Worm (Caenorhabditis elegans): ENCODE measurements around the gene R06B9.5.
A peak's percentile ranks its signal among the peaks of the same experiment; 100 is the strongest.

The R06B9.5 gene

ce11 chrII:13736089-13736488 lies at the start of gene R06B9.5:
Gene R06B9.5 (plus strand): TSS chrII:13736320.
- TF ChIP-seq mdl-1 (tag; optimal IDR thresholded peaks at IDR 0.05) (no peak), dpl-1 (GFP tag; optimal IDR thresholded peaks at IDR 0.05) (no peak), tlp-1 (tag; optimal IDR thresholded peaks at IDR 0.05) (no peak), nhr-85 (tag) (peak; percentile 59), efl-1 (optimal IDR thresholded peaks at IDR 0.05) (no peak), efl-1 (GFP tag; optimal IDR thresholded peaks at IDR 0.05 in 1 of 2) (peak in 1 of 2 experiments; percentile 55), zip-4 (GFP tag; optimal IDR thresholded peaks at IDR 0.05) (no peak), mab-9 (GFP tag; IDR thresholded peaks at IDR 0.05) (no peak), fkh-4 (tag; optimal IDR thresholded peaks at IDR 0.05; ENCODE audit: borderline replicate concordance) (no peak)

ce11 chrII:13694712-13695111 lies 41.4 kb upstream of the R06B9.5 start, which contains the start of gene rpoa-1:
Gene rpoa-1 (minus strand): TSS chrII:13694795.
- TF ChIP-seq nhr-19 (GFP tag; conservative IDR thresholded peaks at IDR 0.05) (peak; percentile 30; the same call in 1 of the 2 replicates), unc-30 (tag; optimal IDR thresholded peaks at IDR 0.05) (no peak), fkh-8 (tag; optimal IDR thresholded peaks at IDR 0.05) (no peak), isw-1 (GFP tag; IDR thresholded peaks at IDR 0.05) (no peak; the same call in 1 of the 2 replicates), ztf-11 (tag; optimal IDR thresholded peaks at IDR 0.05) (no peak), elt-3 (tag; optimal IDR thresholded peaks at IDR 0.05) (no peak), C04F5.9 (tag; optimal IDR thresholded peaks at IDR 0.05) (no peak), sptf-1 (tag; optimal IDR thresholded peaks at IDR 0.05) (no peak), snpc-4 (tag; optimal IDR thresholded peaks at IDR 0.05) (peak; percentile 53), nhr-71 (tag; optimal IDR thresholded peaks at IDR 0.05) (peak; percentile 45), swsn-7 (tag; optimal IDR thresholded peaks at IDR 0.05) (no peak), hlh-4 (tag; optimal IDR thresholded peaks at IDR 0.05) (no peak), lin-15B (tag; optimal IDR thresholded peaks at IDR 0.05) (no peak), ceh-82 (tag; optimal IDR thresholded peaks at IDR 0.05) (peak in 1 of 3 experiments; percentile 6), pax-3 (tag; optimal IDR thresholded peaks at IDR 0.05) (no peak), lin-39 (tag; optimal IDR thresholded peaks at IDR 0.05) (peak; percentile 19), snu-23 (GFP tag; optimal IDR thresholded peaks at IDR 0.05) (peak; percentile 35), efl-1 (optimal IDR thresholded peaks at IDR 0.05) (peak; percentile 53 to 63), efl-1 (GFP tag; optimal IDR thresholded peaks at IDR 0.05 in 1 of 2) (peak; percentile 61 to 94), lsy-2 (tag; optimal IDR thresholded peaks at IDR 0.05) (peak; percentile 63 to 69), nhr-20 (tag; optimal IDR thresholded peaks at IDR 0.05) (peak; percentile 26), lin-35 (GFP tag; optimal IDR thresholded peaks at IDR 0.05) (peak; percentile 35 to 53), unc-62 (GFP tag; optimal IDR thresholded peaks at IDR 0.05) (no peak), mep-1 (tag; optimal IDR thresholded peaks at IDR 0.05) (peak; percentile 73), tbx-2 (tag; optimal IDR thresholded peaks at IDR 0.05) (peak; percentile 16), nhr-47 (tag; optimal IDR thresholded peaks at IDR 0.05) (peak; percentile 49), xbp-1 (tag; optimal IDR thresholded peaks at IDR 0.05) (peak; percentile 1), dpl-1 (GFP tag; optimal IDR thresholded peaks at IDR 0.05) (peak; percentile 16 to 67 (median 48)), mdl-1 (tag; optimal IDR thresholded peaks at IDR 0.05) (no peak), F16B12.6 (tag; optimal IDR thresholded peaks at IDR 0.05) (peak; percentile 92)

ce11 chrII:13695343-13696332 lies 40.5 kb upstream of the R06B9.5 start, which contains the start of gene kqt-3:
Gene kqt-3 (plus strand): TSS chrII:13696282.
- TF ChIP-seq nhr-28 (tag; optimal IDR thresholded peaks at IDR 0.05) (no peak), ceh-8 (GFP tag; optimal IDR thresholded peaks at IDR 0.05) (no peak), dpl-1 (GFP tag; optimal IDR thresholded peaks at IDR 0.05) (no peak), tbx-2 (tag; optimal IDR thresholded peaks at IDR 0.05) (no peak), mef-2 (tag; optimal IDR thresholded peaks at IDR 0.05) (no peak), nhr-71 (tag; optimal IDR thresholded peaks at IDR 0.05) (no peak), sox-4 (tag; optimal IDR thresholded peaks at IDR 0.05) (no peak), efl-3 (GFP tag; optimal IDR thresholded peaks at IDR 0.05) (no peak), ama-1 (optimal IDR thresholded peaks at IDR 0.05) (no peak), pqm-1 (tag; optimal IDR thresholded peaks at IDR 0.05) (no peak)

Data from whole organism, L1 larva.